Fruit fly (Drosophila melanogaster) whole organism, embryonic: ENCODE data around the gene CG34126.

ENCODE experiments used
- Atf-2 ChIP-seq: fragments of 200-800 bp; sonication (Bioruptor generic); optimal IDR thresholded peaks from 2 replicates; lab custom pipeline; 2016; ENCODE audit warnings: missing biosample characterization, missing genetic modification characterization
- CG11723 ChIP-seq: fragments of 200-800 bp; sonication (Bioruptor generic); optimal IDR thresholded peaks from 2 replicates; lab custom pipeline; 2017; ENCODE audit warnings: missing biosample characterization, mild to moderate bottlenecking, missing genetic modification characterization
- CG12744 ChIP-seq: fragments of 200-800 bp; sonication (Bioruptor generic); optimal IDR thresholded peaks from 2 replicates; lab custom pipeline; 2016; ENCODE audit warnings: missing biosample characterization, missing genetic modification characterization
- CG14014 ChIP-seq: fragments of 200-800 bp; sonication (Bioruptor generic); IDR thresholded peaks from 2 replicates; pipeline ENCODE4 v1.3.6; 2022; ENCODE audit warnings: missing biosample characterization, missing genetic modification characterization
- CG14441 ChIP-seq: fragments of 200-800 bp; sonication (Bioruptor generic); IDR thresholded peaks from 2 replicates; pipeline ENCODE4 v1.3.6; 2022; ENCODE audit warnings: missing biosample characterization, missing genetic modification characterization
- CG15011 ChIP-seq: fragments of 200-800 bp; sonication (Bioruptor generic); optimal IDR thresholded peaks from 3 replicates; lab custom pipeline; 2018; ENCODE audit warnings: missing biosample characterization, mild to moderate bottlenecking, missing genetic modification characterization
- CG15479 ChIP-seq: fragments of 200-800 bp; sonication (Bioruptor generic); optimal IDR thresholded peaks from 3 replicates; lab custom pipeline; 2019; ENCODE audit warnings: missing biosample characterization, mild to moderate bottlenecking, missing genetic modification characterization, moderate library complexity
- CG17186 ChIP-seq: fragments of 200-800 bp; sonication (Bioruptor generic); optimal IDR thresholded peaks from 3 replicates; lab custom pipeline; 2017; ENCODE audit warnings: missing biosample characterization, missing genetic modification reagents, missing genetic modification characterization
- CG17361 ChIP-seq: fragments of 200-800 bp; sonication (Bioruptor generic); IDR thresholded peaks from 3 replicates; pipeline ENCODE4 v1.3.6; 2022; ENCODE audit warnings: missing biosample characterization, missing genetic modification characterization
- CG18599 ChIP-seq: fragments of 200-800 bp; sonication (Bioruptor generic); optimal IDR thresholded peaks from 3 replicates; lab custom pipeline; 2017; ENCODE audit warnings: missing biosample characterization, missing genetic modification characterization, mild to moderate bottlenecking, moderate library complexity, missing genetic modification reagents
- CG2202 ChIP-seq: fragments of 200-800 bp; sonication (Bioruptor generic); optimal IDR thresholded peaks from 2 replicates; lab custom pipeline; 2018; ENCODE audit warnings: missing biosample characterization, mild to moderate bottlenecking, missing genetic modification characterization
- CG31365 ChIP-seq: fragments of 200-800 bp; sonication (Bioruptor generic); optimal IDR thresholded peaks from 2 replicates; lab custom pipeline; 2018; ENCODE audit warnings: missing biosample characterization, mild to moderate bottlenecking, missing genetic modification characterization
- CG34422 ChIP-seq: fragments of 200-800 bp; sonication (Bioruptor generic); IDR thresholded peaks from 3 replicates; pipeline ENCODE4 v1.3.6; 2022; ENCODE audit warnings: missing biosample characterization, missing genetic modification characterization
- CG4820 ChIP-seq: fragments of 200-800 bp; sonication (Bioruptor generic); optimal IDR thresholded peaks from 3 replicates; lab custom pipeline; 2016; ENCODE audit warnings: missing biosample characterization, missing genetic modification characterization
- CG9797 ChIP-seq: fragments of 200-800 bp; sonication (Bioruptor generic); optimal IDR thresholded peaks from 3 replicates; lab custom pipeline; 2018; ENCODE audit warnings: missing biosample characterization, mild to moderate bottlenecking, missing genetic modification characterization
- CkIIα-i1 ChIP-seq: fragments of 200-800 bp; sonication (Bioruptor generic); IDR thresholded peaks from 2 replicates; pipeline ENCODE4 v1.3.6; 2022; ENCODE audit warnings: missing biosample characterization, missing genetic modification characterization
- CrebB ChIP-seq: fragments of 200-800 bp; sonication (Bioruptor generic); optimal IDR thresholded peaks from 3 replicates; lab custom pipeline; 2018; ENCODE audit warnings: missing biosample characterization, mild to moderate bottlenecking, missing genetic modification characterization
- Dll ChIP-seq: fragments of 200-800 bp; sonication (Bioruptor generic); IDR thresholded peaks from 4 replicates; pipeline ENCODE4 v1.3.6; 2022; ENCODE audit warnings: missing biosample characterization, missing genetic modification characterization; ENCODE audit not compliant: partially characterized antibody
- Fer3 ChIP-seq: fragments of 200-800 bp; sonication (Bioruptor generic); optimal IDR thresholded peaks from 2 replicates; lab custom pipeline; 2018; ENCODE audit warnings: missing biosample characterization, mild to moderate bottlenecking, missing genetic modification characterization, moderate library complexity
- Gsc ChIP-seq: fragments of 200-800 bp; sonication (Bioruptor generic); IDR thresholded peaks from 2 replicates; pipeline ENCODE4 v1.3.6; 2022; ENCODE audit warnings: missing biosample characterization, missing genetic modification characterization
- HLH54F ChIP-seq: fragments of 200-800 bp; sonication (Bioruptor generic); optimal IDR thresholded peaks from 3 replicates; lab custom pipeline; 2016; ENCODE audit warnings: missing biosample characterization, missing genetic modification characterization
- Hand ChIP-seq: fragments of 200-800 bp; sonication (Bioruptor generic); optimal IDR thresholded peaks from 2 replicates; lab custom pipeline; 2017; ENCODE audit warnings: mild to moderate bottlenecking, missing biosample characterization, missing genetic modification reagents, missing genetic modification characterization
- Med ChIP-seq: fragments of 200-800 bp; sonication (Bioruptor generic); peaks from one replicate; lab custom pipeline; 2016; ENCODE audit warnings: missing biosample characterization, missing genetic modification characterization, mild to moderate bottlenecking, inconsistent platforms, moderate library complexity
- Neu2 ChIP-seq: fragments of 200-800 bp; sonication (Bioruptor generic); optimal IDR thresholded peaks from 3 replicates; lab custom pipeline; 2016; ENCODE audit warnings: missing biosample characterization, missing genetic modification characterization, borderline replicate concordance
- Nf-YB ChIP-seq: fragments of 200-800 bp; sonication (Bioruptor generic); optimal IDR thresholded peaks from 3 replicates; lab custom pipeline; 2019; ENCODE audit warnings: missing biosample characterization, mild to moderate bottlenecking, missing genetic modification characterization, moderate library complexity
- Rfx ChIP-seq: fragments of 200-800 bp; sonication (Bioruptor generic); IDR thresholded peaks from 2 replicates; pipeline ENCODE4 v1.3.6; 2022; ENCODE audit warnings: missing biosample characterization, missing genetic modification characterization
- bab2 ChIP-seq: fragments of 200-800 bp; sonication (Bioruptor generic); optimal IDR thresholded peaks from 2 replicates; lab custom pipeline; 2016; ENCODE audit warnings: missing biosample characterization, missing genetic modification characterization
- chif ChIP-seq, 2 experiments: fragments of 200-800 bp; sonication (Bioruptor generic); optimal IDR thresholded peaks; 3 replicates each; lab custom pipeline; 2016; ENCODE audit warnings: missing biosample characterization in 2 of 2, missing genetic modification characterization in 2 of 2
- dmrt99B ChIP-seq: fragments of 200-800 bp; sonication (Bioruptor generic); optimal IDR thresholded peaks from 2 replicates; lab custom pipeline; 2018; ENCODE audit warnings: missing biosample characterization, mild to moderate bottlenecking, missing genetic modification characterization, moderate library complexity
- esg ChIP-seq: fragments of 200-800 bp; sonication (Bioruptor generic); conservative IDR thresholded peaks from 2 replicates; pipeline ENCODE4 v1.3.6; 2022; ENCODE audit warnings: missing biosample characterization, missing genetic modification characterization
- fru ChIP-seq: fragments of >200 bp; optimal IDR thresholded peaks from 2 replicates; lab custom pipeline; 2017
- gce ChIP-seq: fragments of 200-800 bp; sonication (Bioruptor generic); IDR thresholded peaks from 3 replicates; pipeline ENCODE4 v1.3.6; 2022; ENCODE audit warnings: missing biosample characterization, missing genetic modification characterization
- gcm2 ChIP-seq: fragments of 200-800 bp; sonication (Bioruptor generic); optimal IDR thresholded peaks from 2 replicates; lab custom pipeline; 2016; ENCODE audit warnings: missing biosample characterization, missing genetic modification characterization
- h ChIP-seq: fragments of >200 bp; optimal IDR thresholded peaks from 2 replicates; lab custom pipeline; 2017
- hth ChIP-seq: fragments of >200 bp; optimal IDR thresholded peaks from 2 replicates; lab custom pipeline; 2017; ENCODE audit warnings: inconsistent platforms
- ken ChIP-seq: fragments of 200-800 bp; sonication (Bioruptor generic); IDR thresholded peaks from 3 replicates; pipeline ENCODE4 v1.3.6; 2022; ENCODE audit warnings: missing biosample characterization, missing genetic modification characterization
- knrl ChIP-seq: fragments of 200-800 bp; sonication (Bioruptor generic); IDR thresholded peaks from 3 replicates; pipeline ENCODE4 v1.3.6; 2022; ENCODE audit warnings: missing biosample characterization, missing genetic modification characterization; ENCODE audit not compliant: partially characterized antibody
- mirr ChIP-seq: fragments of 200-800 bp; sonication (Bioruptor generic); optimal IDR thresholded peaks from 3 replicates; lab custom pipeline; 2018; ENCODE audit warnings: missing biosample characterization, mild to moderate bottlenecking, missing genetic modification characterization
- org-1 ChIP-seq: fragments of 200-800 bp; sonication (Bioruptor generic); optimal IDR thresholded peaks from 2 replicates; lab custom pipeline; 2017; ENCODE audit warnings: missing biosample characterization, missing genetic modification characterization
- pfk ChIP-seq: fragments of 200-800 bp; sonication (Bioruptor generic); optimal IDR thresholded peaks from 2 replicates; lab custom pipeline; 2018; ENCODE audit warnings: missing biosample characterization, mild to moderate bottlenecking, missing genetic modification characterization, moderate library complexity
- phol ChIP-seq: fragments of 200-800 bp; sonication (Bioruptor generic); optimal IDR thresholded peaks from 3 replicates; lab custom pipeline; 2018; ENCODE audit warnings: missing biosample characterization, mild to moderate bottlenecking, missing genetic modification characterization, moderate library complexity
- repo ChIP-seq: fragments of 200-800 bp; sonication (Bioruptor generic); optimal IDR thresholded peaks from 2 replicates; lab custom pipeline; 2016; ENCODE audit warnings: missing biosample characterization, missing genetic modification characterization
- seq ChIP-seq: fragments of 200-800 bp; sonication (Bioruptor generic); IDR thresholded peaks from 2 replicates; pipeline ENCODE4 v1.3.6; 2022; ENCODE audit warnings: missing biosample characterization, missing genetic modification characterization
- slp2 ChIP-seq: fragments of 200-800 bp; sonication (Bioruptor generic); optimal IDR thresholded peaks from 2 replicates; lab custom pipeline; 2016; ENCODE audit warnings: missing biosample characterization, missing genetic modification characterization
- so ChIP-seq: fragments of 200-800 bp; sonication (Bioruptor generic); IDR thresholded peaks from 3 replicates; pipeline ENCODE4 v1.3.6; 2022; ENCODE audit warnings: missing biosample characterization, missing genetic modification characterization
- sob ChIP-seq: fragments of 200-800 bp; sonication (Bioruptor generic); IDR thresholded peaks from 2 replicates; pipeline ENCODE4 v1.3.6; 2022; ENCODE audit warnings: missing biosample characterization, missing genetic modification characterization
- twi ChIP-seq: fragments of 200-800 bp; optimal IDR thresholded peaks from 2 replicates; lab custom pipeline; 2019; ENCODE audit warnings: missing biosample characterization, mild to moderate bottlenecking, missing genetic modification characterization, moderate library complexity
- unpg ChIP-seq: fragments of 200-800 bp; sonication (Bioruptor generic); optimal IDR thresholded peaks from 3 replicates; lab custom pipeline; 2018; ENCODE audit warnings: missing biosample characterization, mild to moderate bottlenecking, missing genetic modification characterization, moderate library complexity
- usp ChIP-seq: fragments of >200 bp; optimal IDR thresholded peaks from 2 replicates; lab custom pipeline; 2017; ENCODE audit warnings: missing biosample characterization, missing genetic modification characterization
- vfl ChIP-seq: fragments of 200-800 bp; sonication (Bioruptor generic); optimal IDR thresholded peaks from 2 replicates; lab custom pipeline; 2016; ENCODE audit warnings: missing biosample characterization, missing genetic modification characterization
- vnd ChIP-seq: fragments of 200-800 bp; sonication (Bioruptor generic); IDR thresholded peaks from 3 replicates; pipeline ENCODE4 v1.3.6; 2022; ENCODE audit warnings: missing biosample characterization, missing genetic modification characterization; ENCODE audit not compliant: partially characterized antibody
- wek ChIP-seq: fragments of 200-800 bp; sonication (Bioruptor generic); optimal IDR thresholded peaks from 3 replicates; lab custom pipeline; 2018; ENCODE audit warnings: missing biosample characterization, mild to moderate bottlenecking, missing genetic modification characterization, moderate library complexity

The CG34126 gene

dm6 chr2L:4945300-4945699 is 36.1 kb upstream of the CG34126 start, which contains the start of the genes mRpL24 and betaggt-I (continued):
- peak; percentile 68 for TF ChIP-seq slp2 (GFP tag; lab: Kevin White, UChicago)
- TF ChIP-seq Dll (GFP tag; lab: Robert Waterston, UW), result 0 out of 4 replicates have a peak, but pooled peaks have one; percentile 25
- peak; percentile 66 for TF ChIP-seq CG31365 (tag; lab: Kevin White, UChicago)
- TF ChIP-seq fru (lab: Kevin White, UChicago), result no peak
- peak; percentile 82 to 87 for TF ChIP-seq chif (GFP tag; optimal IDR thresholded peaks at IDR 0.05; lab: Kevin White, UChicago)
- no peak for TF ChIP-seq CG11723 (GFP tag; lab: Kevin White, UChicago)
- TF ChIP-seq CG18599, result peak; percentile 97
- TF ChIP-seq Hand, result peak; percentile 77
- TF ChIP-seq dmrt99B (tag; lab: Kevin White, UChicago), result peak; percentile 95
- TF ChIP-seq bab2, result peak; percentile 72
- no peak for TF ChIP-seq CG15479
- TF ChIP-seq pfk (GFP tag; lab: Kevin White, UChicago), result peak; percentile 44
- TF ChIP-seq HLH54F (GFP tag; lab: Kevin White, UChicago), result peak; percentile 85
- TF ChIP-seq CrebB (tag; lab: Kevin White, UChicago), result peak; percentile 92
- TF ChIP-seq CkIIα-i1 (GFP tag; lab: Robert Waterston, UW), result peak; percentile 64; the same call in 1 of the 2 replicates
- TF ChIP-seq knrl (GFP tag; lab: Robert Waterston, UW), result no peak; the same call in 2 of the 3 replicates
- TF ChIP-seq CG14014 (GFP tag; lab: Robert Waterston, UW), result peak; percentile 96
- TF ChIP-seq usp (GFP tag; lab: Kevin White, UChicago), result no peak
- TF ChIP-seq sob (GFP tag; lab: Robert Waterston, UW), result peak; percentile 97
- TF ChIP-seq Gsc (GFP tag; lab: Robert Waterston, UW), result peak; percentile 84
- TF ChIP-seq org-1, result peak; percentile 86
- TF ChIP-seq gcm2 (GFP tag; lab: Kevin White, UChicago), result peak; percentile 70
- TF ChIP-seq CG9797 (GFP tag; lab: Kevin White, UChicago), result peak; percentile 31
- peak; percentile 98 for TF ChIP-seq unpg (GFP tag; lab: Kevin White, UChicago)
- TF ChIP-seq wek (GFP tag; lab: Kevin White, UChicago), result peak; percentile 74
- no peak for TF ChIP-seq Neu2 (GFP tag; lab: Kevin White, UChicago)
- peak; percentile 93 for TF ChIP-seq twi (tag; lab: Kevin White, UChicago)
- peak; percentile 90 for TF ChIP-seq CG15011 (GFP tag; lab: Kevin White, UChicago)
- TF ChIP-seq vfl (GFP tag; lab: Kevin White, UChicago), result peak; percentile 94
- peak; percentile 36 for TF ChIP-seq CG17186 (GFP tag; lab: Kevin White, UChicago)
- TF ChIP-seq ken, result peak; percentile 97
- TF ChIP-seq repo (GFP tag; lab: Kevin White, UChicago), result peak; percentile 12
- TF ChIP-seq Atf-2 (GFP tag; lab: Kevin White, UChicago), result peak; percentile 50
- no peak for TF ChIP-seq h (lab: Kevin White, UChicago)
- TF ChIP-seq gce, result peak; percentile 96
- TF ChIP-seq CG12744 (GFP tag; lab: Kevin White, UChicago), result peak; percentile 78
- TF ChIP-seq mirr, result peak; percentile 72
- peak; percentile 89 for TF ChIP-seq CG2202 (tag; lab: Kevin White, UChicago)
- peak; percentile 98 for TF ChIP-seq CG34422
- peak; percentile 98 for TF ChIP-seq phol
- TF ChIP-seq CG14441, result peak; percentile 97
- TF ChIP-seq CG17361, result peak; percentile 98
- peak; percentile 95 for TF ChIP-seq esg (GFP tag; lab: Robert Waterston, UW)
- peak; percentile 95 for TF ChIP-seq seq (GFP tag; lab: Robert Waterston, UW)
- TF ChIP-seq Fer3, result peak; percentile 98
- peak; percentile 86 for TF ChIP-seq Nf-YB (GFP tag; lab: Kevin White, UChicago)
- TF ChIP-seq CG4820, result peak; percentile 100
- TF ChIP-seq vnd (GFP tag; lab: Robert Waterston, UW), result no peak
- TF ChIP-seq Rfx (GFP tag; lab: Robert Waterston, UW), result peak; percentile 98
- peak; percentile 92 for TF ChIP-seq Med (GFP tag; lab: Kevin White, UChicago)
- TF ChIP-seq hth, result no peak
- peak; percentile 94 for TF ChIP-seq so (GFP tag; lab: Robert Waterston, UW)
